Worm (Caenorhabditis elegans) whole organism, L1 larva: ENCODE measurements around the gene unc-18.

Source experiments
- Y116A8C.19 ChIP-seq: sonication (generic microtip); optimal IDR thresholded peaks from 2 replicates; lab custom pipeline; 2016; ENCODE audit warnings: missing compliant biosample characterization, missing genetic modification characterization, borderline replicate concordance
- blmp-1 ChIP-seq: fragments of 150-350 bp; optimal IDR thresholded peaks from 2 replicates; lab custom pipeline; 2014; ENCODE audit warnings: missing biosample characterization, missing genetic modification characterization
- ceh-88 ChIP-seq: fragments of 200-800 bp; sonication (Bioruptor generic); IDR thresholded peaks from 2 replicates; pipeline ENCODE4 v1.3.6; 2022; ENCODE audit warnings: missing genetic modification characterization, missing compliant biosample characterization
- ceh-90 ChIP-seq: sonication (generic microtip); optimal IDR thresholded peaks from 2 replicates; lab custom pipeline; 2016; ENCODE audit warnings: missing genetic modification characterization, missing compliant biosample characterization
- dpl-1 ChIP-seq, 3 experiments: fragments of 150-350 bp in 2 of 3; sonication (generic microtip) in 1 of 3; optimal IDR thresholded peaks; 2 replicates each; lab custom pipeline; 2014 to 2017; ENCODE audit warnings: missing biosample characterization in 3 of 3, missing genetic modification characterization in 3 of 3, missing genetic modification reagents in 3 of 3
- dsc-1 ChIP-seq: sonication (generic microtip); optimal IDR thresholded peaks from 2 replicates; lab custom pipeline; 2016; ENCODE audit warnings: mild to moderate bottlenecking, missing genetic modification characterization, missing compliant biosample characterization
- egl-13 ChIP-seq: sonication (generic microtip); optimal IDR thresholded peaks from 2 replicates; lab custom pipeline; 2016; ENCODE audit warnings: missing genotype, missing genetic modification reagents, missing genetic modification characterization, missing compliant biosample characterization
- egl-27 ChIP-seq, 2 experiments: fragments of 150-350 bp in 1 of 2; sonication (generic microtip); optimal IDR thresholded peaks; 3 replicates each; lab custom pipeline; 2017 to 2018; ENCODE audit warnings: missing biosample characterization in 2 of 2, missing genetic modification characterization in 2 of 2, missing genetic modification reagents in 2 of 2
- fkh-10 ChIP-seq: sonication (generic microtip); optimal IDR thresholded peaks from 2 replicates; lab custom pipeline; 2017; ENCODE audit warnings: missing biosample characterization, missing genetic modification reagents, missing genetic modification characterization
- fkh-4 ChIP-seq: sonication (generic microtip); optimal IDR thresholded peaks from 2 replicates; lab custom pipeline; 2016; ENCODE audit warnings: missing compliant biosample characterization, missing genetic modification characterization, borderline replicate concordance
- fkh-8 ChIP-seq: sonication (generic microtip); optimal IDR thresholded peaks from 2 replicates; lab custom pipeline; 2016; ENCODE audit warnings: mild to moderate bottlenecking, missing genetic modification characterization, missing compliant biosample characterization
- fos-1 ChIP-seq: fragments of 150-350 bp; optimal IDR thresholded peaks from 2 replicates; lab custom pipeline; 2014; ENCODE audit warnings: missing biosample characterization, missing genetic modification characterization
- hpl-2 ChIP-seq: fragments of 150-350 bp; optimal IDR thresholded peaks from 2 replicates; lab custom pipeline; 2014; ENCODE audit warnings: missing biosample characterization, missing genetic modification reagents, missing genetic modification characterization
- irx-1 ChIP-seq: sonication (generic microtip); optimal IDR thresholded peaks from 2 replicates; lab custom pipeline; 2016; ENCODE audit warnings: missing genetic modification characterization, missing compliant biosample characterization
- jun-1 ChIP-seq: fragments of 150-350 bp; optimal IDR thresholded peaks from 2 replicates; lab custom pipeline; 2014; ENCODE audit warnings: missing biosample characterization, missing genetic modification reagents, missing genetic modification characterization
- lin-39 ChIP-seq: fragments of 150-350 bp; optimal IDR thresholded peaks from 2 replicates; lab custom pipeline; 2014; ENCODE audit warnings: missing biosample characterization, missing genetic modification reagents, missing genetic modification characterization
- lir-3 ChIP-seq: sonication (generic microtip); optimal IDR thresholded peaks from 2 replicates; lab custom pipeline; 2016; ENCODE audit warnings: mild to moderate bottlenecking, missing genetic modification characterization, moderate library complexity, missing compliant biosample characterization; ENCODE audit not compliant: poor library complexity
- lsy-2 ChIP-seq, 2 experiments: fragments of 150-350 bp; optimal IDR thresholded peaks; 2 replicates each; lab custom pipeline; 2014; ENCODE audit warnings: missing biosample characterization in 2 of 2, missing genetic modification characterization in 2 of 2
- mep-1 ChIP-seq: fragments of 150-350 bp; optimal IDR thresholded peaks from 2 replicates; lab custom pipeline; 2014; ENCODE audit warnings: missing biosample characterization, missing genetic modification characterization
- nhr-11 ChIP-seq: fragments of 150-350 bp; optimal IDR thresholded peaks from 2 replicates; lab custom pipeline; 2014; ENCODE audit warnings: missing biosample characterization, missing genetic modification characterization
- nhr-12 ChIP-seq: sonication (generic microtip); optimal IDR thresholded peaks from 2 replicates; lab custom pipeline; 2017; ENCODE audit warnings: missing biosample characterization, missing genetic modification characterization
- nhr-20 ChIP-seq: sonication (generic microtip); optimal IDR thresholded peaks from 2 replicates; lab custom pipeline; 2016; ENCODE audit warnings: mild to moderate bottlenecking, missing genetic modification characterization, missing compliant biosample characterization
- nhr-237 ChIP-seq: fragments of 150-350 bp; optimal IDR thresholded peaks from 2 replicates; lab custom pipeline; 2014; ENCODE audit warnings: missing biosample characterization, missing genetic modification characterization
- nhr-28 ChIP-seq: fragments of 150-350 bp; optimal IDR thresholded peaks from 2 replicates; lab custom pipeline; 2014; ENCODE audit warnings: missing biosample characterization, missing genetic modification characterization
- nhr-47 ChIP-seq: sonication (generic microtip); optimal IDR thresholded peaks from 2 replicates; lab custom pipeline; 2016; ENCODE audit warnings: mild to moderate bottlenecking, missing genetic modification characterization, moderate library complexity, missing compliant biosample characterization
- nhr-76 ChIP-seq: sonication (generic microtip); optimal IDR thresholded peaks from 2 replicates; lab custom pipeline; 2017; ENCODE audit warnings: missing biosample characterization, missing genetic modification characterization
- nhr-77 ChIP-seq: fragments of 150-350 bp; optimal IDR thresholded peaks from 2 replicates; lab custom pipeline; 2014; ENCODE audit warnings: missing biosample characterization, missing genetic modification characterization
- nhr-85 ChIP-seq: sonication (generic microtip); peaks from one replicate; lab custom pipeline; 2016; ENCODE audit warnings: missing genetic modification characterization, inconsistent platforms, missing compliant biosample characterization
- nhr-90 ChIP-seq: sonication (generic microtip); optimal IDR thresholded peaks from 2 replicates; lab custom pipeline; 2016; ENCODE audit warnings: mild to moderate bottlenecking, missing genetic modification characterization, missing compliant biosample characterization; ENCODE audit not compliant: poor library complexity
- pag-3 ChIP-seq: sonication (generic microtip); optimal IDR thresholded peaks from 2 replicates; lab custom pipeline; 2017; ENCODE audit warnings: missing genetic modification characterization, mild to moderate bottlenecking, missing compliant biosample characterization, antibody characterized with exemption, borderline replicate concordance; ENCODE audit not compliant: insufficient read depth
- pqm-1 ChIP-seq: sonication (generic microtip); optimal IDR thresholded peaks from 3 replicates; lab custom pipeline; 2017; ENCODE audit warnings: missing biosample characterization, missing genetic modification characterization
- skn-1 ChIP-seq: fragments of 150-350 bp; optimal IDR thresholded peaks from 2 replicates; lab custom pipeline; 2014; ENCODE audit warnings: missing biosample characterization, missing genetic modification characterization
- snpc-4 ChIP-seq: fragments of 150-350 bp; optimal IDR thresholded peaks from 2 replicates; lab custom pipeline; 2014; ENCODE audit warnings: missing biosample characterization, missing genetic modification characterization
- snu-23 ChIP-seq: sonication (generic microtip); optimal IDR thresholded peaks from 2 replicates; lab custom pipeline; 2016; ENCODE audit warnings: missing genetic modification characterization, missing compliant biosample characterization
- sox-4 ChIP-seq: sonication (generic microtip); optimal IDR thresholded peaks from 2 replicates; lab custom pipeline; 2016; ENCODE audit warnings: missing genetic modification characterization, missing compliant biosample characterization
- swsn-7 ChIP-seq: sonication (generic microtip); optimal IDR thresholded peaks from 2 replicates; lab custom pipeline; 2016; ENCODE audit warnings: missing genetic modification characterization, missing compliant biosample characterization
- tbx-2 ChIP-seq: sonication (generic microtip); optimal IDR thresholded peaks from 2 replicates; lab custom pipeline; 2016; ENCODE audit warnings: missing genetic modification characterization, missing compliant biosample characterization
- tlp-1 ChIP-seq: fragments of 150-350 bp; optimal IDR thresholded peaks from 2 replicates; lab custom pipeline; 2014; ENCODE audit warnings: missing biosample characterization, missing genetic modification characterization
- unc-130 ChIP-seq: fragments of 150-350 bp; optimal IDR thresholded peaks from 2 replicates; lab custom pipeline; 2017; ENCODE audit warnings: missing biosample characterization, missing genetic modification characterization, inconsistent platforms
- unc-62 ChIP-seq: fragments of 150-350 bp; optimal IDR thresholded peaks from 2 replicates; lab custom pipeline; 2014; ENCODE audit warnings: missing biosample characterization, missing genetic modification reagents, missing genetic modification characterization
- unc-98 ChIP-seq: fragments of 200-800 bp; sonication (Bioruptor generic); IDR thresholded peaks from 2 replicates; pipeline ENCODE4 v1.3.6; 2022; ENCODE audit warnings: missing genetic modification characterization, missing compliant biosample characterization
- xbp-1 ChIP-seq: sonication (generic microtip); optimal IDR thresholded peaks from 2 replicates; lab custom pipeline; 2016; ENCODE audit warnings: missing genetic modification characterization, missing compliant biosample characterization
- ztf-11 ChIP-seq, 2 experiments: sonication (generic microtip); optimal IDR thresholded peaks; 2 replicates each; lab custom pipeline; 2016 to 2017; ENCODE audit warnings: missing genetic modification characterization in 2 of 2, missing biosample characterization in 1 of 2, missing compliant biosample characterization in 1 of 2

unc-18 gene

DNA sequence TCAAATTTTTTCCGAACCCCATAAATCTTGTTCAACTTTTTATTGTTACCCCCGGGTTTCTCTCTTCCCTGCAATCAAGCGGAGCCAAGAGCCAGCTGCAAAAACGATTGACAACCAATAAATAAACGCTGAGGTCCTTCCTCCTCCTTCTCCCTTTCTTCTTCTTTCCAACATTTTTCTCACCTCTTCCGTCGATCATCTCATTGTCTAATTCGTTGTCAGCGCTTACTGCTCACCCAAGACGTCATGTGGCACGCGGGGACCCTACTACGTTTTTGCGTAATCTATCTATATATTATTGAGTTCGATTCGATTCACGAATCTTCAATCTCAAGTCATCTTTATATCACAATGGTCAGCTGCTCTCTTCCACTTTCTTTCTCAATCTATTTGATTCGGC is 32.8 kb downstream of the unc-18 start (continued):
- TF ChIP-seq nhr-47 (tag; lab: Kevin White, UChicago) (no peak), nhr-20 (tag; lab: Kevin White, UChicago) (peak; percentile 38), irx-1 (no peak), fkh-4 (no peak), snpc-4 (tag; lab: Kevin White, UChicago) (no peak), swsn-7 (tag; lab: Kevin White, UChicago) (no peak), unc-98 (no peak), unc-130 (tag; lab: Kevin White, UChicago) (peak; percentile 56), dsc-1 (tag; lab: Kevin White, UChicago) (peak; percentile 17), dpl-1 (GFP tag; optimal IDR thresholded peaks at IDR 0.05; lab: Kevin White, UChicago) (no peak), nhr-237 (no peak), nhr-11 (no peak), tlp-1 (tag; lab: Kevin White, UChicago) (no peak), snu-23 (GFP tag; lab: Kevin White, UChicago) (peak; percentile 32), mep-1 (tag; lab: Kevin White, UChicago) (no peak), ceh-90 (tag; lab: Kevin White, UChicago) (no peak), fkh-8 (tag; lab: Kevin White, UChicago) (no peak), lsy-2 (tag; optimal IDR thresholded peaks at IDR 0.05; lab: Kevin White, UChicago) (peak in 1 of 2 experiments; percentile 41), nhr-90 (no peak), sox-4 (tag; lab: Kevin White, UChicago) (no peak), nhr-85 (no peak), nhr-76 (no peak), nhr-12 (tag; lab: Kevin White, UChicago) (no peak), ceh-88 (GFP tag; lab: Robert Waterston, UW) (no peak), pag-3 (tag; lab: Kevin White, UChicago) (no peak), egl-27 (tag; optimal IDR thresholded peaks at IDR 0.05; lab: Kevin White, UChicago) (no peak), pqm-1 (tag; lab: Kevin White, UChicago) (no peak), fos-1 (tag; lab: Kevin White, UChicago) (no peak), lin-39 (tag; lab: Kevin White, UChicago) (no peak), fkh-10 (GFP tag; lab: Kevin White, UChicago) (no peak), xbp-1 (tag; lab: Kevin White, UChicago) (no peak)

DNA sequence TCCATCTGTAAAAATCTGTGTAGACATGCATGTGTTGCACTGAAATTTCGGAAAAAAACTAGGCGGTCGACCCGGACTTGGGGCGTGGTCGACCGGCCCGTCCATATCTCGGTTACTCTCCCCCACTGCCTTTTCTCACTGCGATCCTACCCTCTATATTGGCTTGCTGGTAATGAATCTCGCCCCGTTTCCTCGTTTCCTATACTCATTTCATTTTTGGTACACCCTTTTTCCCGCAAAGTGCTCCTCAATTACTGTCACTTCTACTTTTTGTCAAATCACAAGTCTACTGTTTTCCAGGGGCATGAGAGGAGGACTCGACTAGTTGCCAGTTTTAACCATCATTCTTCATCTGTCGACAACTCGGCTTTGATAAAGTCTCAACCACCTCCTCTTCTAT is 36.3 kb downstream of the unc-18 start, which contains the start of gene K09F5.6:
Gene K09F5.6, plus strand, starts transcription at position 301 of the 400 bp plus-strand sequence.
- TF ChIP-seq skn-1 (tag; lab: Kevin White, UChicago) = no peak
- no peak for TF ChIP-seq nhr-28 (tag; lab: Kevin White, UChicago)
- no peak for TF ChIP-seq lir-3 (tag; lab: Kevin White, UChicago)
- TF ChIP-seq hpl-2 (GFP tag; lab: Kevin White, UChicago) = no peak
- TF ChIP-seq egl-13 = no peak
- no peak for TF ChIP-seq ztf-11 (tag; optimal IDR thresholded peaks at IDR 0.05; lab: Kevin White, UChicago)
- TF ChIP-seq unc-62 = no peak
- TF ChIP-seq nhr-77 (tag; lab: Kevin White, UChicago) = no peak
- TF ChIP-seq tbx-2 (tag; lab: Kevin White, UChicago) = no peak
- no peak for TF ChIP-seq blmp-1 (tag; lab: Kevin White, UChicago)
- TF ChIP-seq Y116A8C.19 (tag; lab: Kevin White, UChicago) = no peak

DNA sequence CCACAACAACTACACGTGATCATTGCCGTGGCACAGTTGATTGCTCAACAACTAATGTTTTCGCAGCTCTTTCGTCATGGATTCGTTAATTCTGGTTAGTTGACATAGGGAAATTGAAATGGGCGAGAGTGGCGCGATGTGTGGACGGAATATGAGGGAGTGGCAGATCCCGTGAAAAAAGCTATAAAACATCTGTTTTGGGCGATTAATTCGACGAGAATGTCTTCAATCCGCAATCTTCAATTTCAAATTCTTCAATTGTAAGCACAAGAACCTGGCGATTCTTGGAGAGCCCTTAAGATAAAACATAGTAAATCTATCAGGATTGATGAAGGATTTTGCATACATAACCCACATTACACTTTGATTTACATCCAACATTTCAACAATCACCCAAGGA is 37.9 kb downstream of the unc-18 start:
- TF ChIP-seq dsc-1 (tag; lab: Kevin White, UChicago) (peak; percentile 77), jun-1 (tag; lab: Kevin White, UChicago) (no peak)
